Worm (Caenorhabditis elegans) whole organism, mixed stage, embryonic: ENCODE measurements around the gene clec-198.
"Not testable (repeated sequence)": the region's sequence is repeated elsewhere in the genome, so short reads cannot be mapped to it uniquely, and the experiment has no call there.

Source experiments
- M03D4.4 ChIP-seq: sonication (generic microtip); optimal IDR thresholded peaks from 2 replicates; lab custom pipeline; 2017; ENCODE audit warnings: mild to moderate bottlenecking, missing genetic modification characterization, missing compliant biosample characterization
- bed-3 ChIP-seq: fragments of 200-800 bp; sonication (Bioruptor generic); optimal IDR thresholded peaks from 3 replicates; lab custom pipeline; 2018; ENCODE audit warnings: mild to moderate bottlenecking, missing genetic modification characterization, moderate library complexity, missing compliant biosample characterization
- blmp-1 ChIP-seq: fragments of 150-350 bp; optimal IDR thresholded peaks from 2 replicates; lab custom pipeline; 2014; ENCODE audit warnings: missing biosample characterization, missing genetic modification characterization
- ceh-39 ChIP-seq: fragments of 150-350 bp; optimal IDR thresholded peaks from 2 replicates; lab custom pipeline; 2014; ENCODE audit warnings: missing biosample characterization, missing genetic modification characterization
- ceh-43 ChIP-seq: fragments of 200-800 bp; sonication (Bioruptor generic); optimal IDR thresholded peaks from 2 replicates; lab custom pipeline; 2018; ENCODE audit warnings: mild to moderate bottlenecking, missing genetic modification characterization, moderate library complexity, missing compliant biosample characterization
- ceh-83 ChIP-seq: fragments of 200-800 bp; sonication (Bioruptor generic); optimal IDR thresholded peaks from 2 replicates; lab custom pipeline; 2018; ENCODE audit warnings: mild to moderate bottlenecking, missing genetic modification characterization, missing compliant biosample characterization
- ces-1 ChIP-seq: fragments of 150-350 bp; optimal IDR thresholded peaks from 2 replicates; lab custom pipeline; 2014; ENCODE audit warnings: missing biosample characterization, missing genetic modification reagents, missing genetic modification characterization
- cnd-1 ChIP-seq: fragments of 200-800 bp; sonication (Bioruptor generic); optimal IDR thresholded peaks from 2 replicates; lab custom pipeline; 2018; ENCODE audit warnings: mild to moderate bottlenecking, missing genetic modification characterization, missing compliant biosample characterization
- drap-1 ChIP-seq: fragments of 200-800 bp; sonication (Bioruptor generic); optimal IDR thresholded peaks from 3 replicates; lab custom pipeline; 2018; ENCODE audit warnings: mild to moderate bottlenecking, missing genetic modification characterization, missing compliant biosample characterization
- elt-1 ChIP-seq: sonication (generic microtip); optimal IDR thresholded peaks from 2 replicates; lab custom pipeline; 2017; ENCODE audit warnings: missing genetic modification characterization, mild to moderate bottlenecking, missing compliant biosample characterization, antibody characterized with exemption, moderate library complexity, borderline replicate concordance; ENCODE audit not compliant: insufficient read depth
- elt-3 ChIP-seq: fragments of 150-350 bp; optimal IDR thresholded peaks from 2 replicates; lab custom pipeline; 2014; ENCODE audit warnings: missing biosample characterization, missing genetic modification characterization
- flh-1 ChIP-seq: fragments of 200-800 bp; sonication (Bioruptor generic); optimal IDR thresholded peaks from 2 replicates; lab custom pipeline; 2018; ENCODE audit warnings: mild to moderate bottlenecking, missing genetic modification characterization, moderate library complexity, missing compliant biosample characterization
- hlh-1 ChIP-seq: fragments of 150-350 bp; optimal IDR thresholded peaks from 2 replicates; lab custom pipeline; 2014; ENCODE audit warnings: missing biosample characterization, missing genetic modification reagents, missing genetic modification characterization
- lin-13 ChIP-seq: fragments of 150-350 bp; optimal IDR thresholded peaks from 2 replicates; lab custom pipeline; 2014; ENCODE audit warnings: missing biosample characterization, missing genetic modification characterization
- lin-32 ChIP-seq: fragments of 200-800 bp; sonication (Bioruptor generic); optimal IDR thresholded peaks from 2 replicates; lab custom pipeline; 2018; ENCODE audit warnings: mild to moderate bottlenecking, missing genetic modification characterization, missing compliant biosample characterization
- mls-2 ChIP-seq: sonication (generic microtip); optimal IDR thresholded peaks from 2 replicates; lab custom pipeline; 2016; ENCODE audit warnings: mild to moderate bottlenecking, missing genetic modification characterization, moderate library complexity, missing compliant biosample characterization
- nhr-12 ChIP-seq: fragments of 150-350 bp; optimal IDR thresholded peaks from 2 replicates; lab custom pipeline; 2014; ENCODE audit warnings: missing biosample characterization, missing genetic modification characterization
- nhr-2 ChIP-seq: fragments of 150-350 bp; optimal IDR thresholded peaks from 2 replicates; lab custom pipeline; 2014; ENCODE audit warnings: missing biosample characterization, missing genetic modification characterization
- nhr-237 ChIP-seq: fragments of 150-350 bp; optimal IDR thresholded peaks from 2 replicates; lab custom pipeline; 2014; ENCODE audit warnings: missing biosample characterization, missing genetic modification characterization
- nhr-28 ChIP-seq: fragments of 150-350 bp; optimal IDR thresholded peaks from 2 replicates; lab custom pipeline; 2014; ENCODE audit warnings: missing biosample characterization, missing genetic modification characterization
- nhr-76 ChIP-seq: sonication (generic microtip); optimal IDR thresholded peaks from 2 replicates; lab custom pipeline; 2017; ENCODE audit warnings: missing biosample characterization, missing genetic modification characterization
- pha-4 ChIP-seq: fragments of 150-350 bp; optimal IDR thresholded peaks from 2 replicates; lab custom pipeline; 2018; ENCODE audit warnings: missing biosample characterization, missing genetic modification reagents, missing genetic modification characterization
- sem-2 ChIP-seq: fragments of 200-800 bp; sonication (Bioruptor generic); optimal IDR thresholded peaks from 2 replicates; lab custom pipeline; 2018; ENCODE audit warnings: mild to moderate bottlenecking, missing genetic modification characterization, missing compliant biosample characterization
- snpc-4 ChIP-seq: fragments of 150-350 bp; optimal IDR thresholded peaks from 2 replicates; lab custom pipeline; 2014; ENCODE audit warnings: missing biosample characterization, missing genetic modification characterization
- sptf-1 ChIP-seq: sonication (generic microtip); optimal IDR thresholded peaks from 2 replicates; lab custom pipeline; 2017; ENCODE audit warnings: mild to moderate bottlenecking, missing genetic modification characterization, moderate library complexity, missing compliant biosample characterization
- unc-39 ChIP-seq: fragments of 150-350 bp; optimal IDR thresholded peaks from 2 replicates; lab custom pipeline; 2014; ENCODE audit warnings: missing biosample characterization, missing genetic modification characterization
- unc-62 ChIP-seq: fragments of 150-350 bp; optimal IDR thresholded peaks from 2 replicates; lab custom pipeline; 2014; ENCODE audit warnings: missing biosample characterization, missing genetic modification reagents, missing genetic modification characterization
- zip-8 ChIP-seq: fragments of 150-350 bp; optimal IDR thresholded peaks from 2 replicates; lab custom pipeline; 2014; ENCODE audit warnings: missing biosample characterization, missing genetic modification characterization
- ztf-11 ChIP-seq: fragments of 150-350 bp; optimal IDR thresholded peaks from 2 replicates; lab custom pipeline; 2014; ENCODE audit warnings: missing biosample characterization, missing genetic modification characterization

The clec-198 gene

ce11 chrIV:17346599-17347218, at the start of gene clec-198, which contains the start of gene clec-197:
TSS of gene clec-198 (plus strand) at chrIV:17347168.
TSS of gene clec-197 (minus strand) at chrIV:17346699.
- TF ChIP-seq ceh-43 (GFP tag; lab: Kevin White, UChicago), result no peak
- no peak for TF ChIP-seq flh-1 (GFP tag; lab: Kevin White, UChicago)
- no peak for TF ChIP-seq nhr-237 (tag; lab: Kevin White, UChicago)
- TF ChIP-seq ztf-11 (tag; lab: Kevin White, UChicago), result no peak
- TF ChIP-seq ces-1 (GFP tag; lab: Kevin White, UChicago), result no peak

- TF ChIP-seq bed-3 (no peak), ceh-39 (tag; lab: Kevin White, UChicago) (no peak)
Measured at ce11 chrIV:17301933-17302332, 45.0 kb upstream of the clec-198 start, which contains the start of gene ifta-2. TSS of gene ifta-2 (minus strand) at chrIV:17302033.

- not testable (repeated sequence) for TF ChIP-seq zip-8 (tag; lab: Kevin White, UChicago); unc-62 (GFP tag; lab: Kevin White, UChicago); snpc-4 (tag; lab: Kevin White, UChicago)
Measured at ce11 chrIV:17307223-17307622, 39.7 kb upstream of the clec-198 start, which contains the start of gene T28F3.8. TSS of gene T28F3.8 (minus strand) at chrIV:17307323.

- TF ChIP-seq nhr-28 (tag; lab: Kevin White, UChicago) (no peak), drap-1 (GFP tag; lab: Kevin White, UChicago) (no peak), ces-1 (GFP tag; lab: Kevin White, UChicago) (no peak), ceh-83 (GFP tag; lab: Kevin White, UChicago) (no peak), nhr-76 (tag; lab: Kevin White, UChicago) (no peak), nhr-2 (tag; lab: Kevin White, UChicago) (no peak), M03D4.4 (tag; lab: Kevin White, UChicago) (no peak), nhr-237 (tag; lab: Kevin White, UChicago) (no peak), bed-3 (no peak), ztf-11 (tag; lab: Kevin White, UChicago) (no peak), hlh-1 (tag; lab: Kevin White, UChicago) (no peak), sem-2 (GFP tag; lab: Kevin White, UChicago) (no peak)
Measured at ce11 chrIV:17308211-17308610, 38.8 kb upstream of the clec-198 start, which contains the start of gene T28F3.9. TSS of gene T28F3.9 (plus strand) at chrIV:17308511.

- TF ChIP-seq mls-2 (tag; lab: Kevin White, UChicago) (no peak), unc-62 (GFP tag; lab: Kevin White, UChicago) (no peak), ces-1 (GFP tag; lab: Kevin White, UChicago) (no peak), sptf-1 (tag; lab: Kevin White, UChicago) (no peak), unc-39 (tag; lab: Kevin White, UChicago) (no peak), ztf-11 (tag; lab: Kevin White, UChicago) (no peak), ceh-83 (GFP tag; lab: Kevin White, UChicago) (no peak), bed-3 (no peak), drap-1 (GFP tag; lab: Kevin White, UChicago) (no peak), cnd-1 (no peak), lin-13 (tag; lab: Kevin White, UChicago) (no peak), pha-4 (tag; lab: Kevin White, UChicago) (no peak), zip-8 (tag; lab: Kevin White, UChicago) (no peak), lin-32 (GFP tag; lab: Kevin White, UChicago) (no peak), elt-3 (tag; lab: Kevin White, UChicago) (no peak), blmp-1 (no peak)
Measured at ce11 chrIV:17311842-17312241, 35.1 kb upstream of the clec-198 start, which contains the start of gene snf-9. TSS of gene snf-9 (plus strand) at chrIV:17312142.

- TF ChIP-seq nhr-2 (tag; lab: Kevin White, UChicago) (no peak), nhr-12 (tag; lab: Kevin White, UChicago) (no peak), elt-1 (no peak), mls-2 (tag; lab: Kevin White, UChicago) (no peak), M03D4.4 (tag; lab: Kevin White, UChicago) (no peak), zip-8 (tag; lab: Kevin White, UChicago) (no peak)
- TF ChIP-seq, all 35 proteins: peak for 0
Measured at ce11 chrIV:17316398-17316797, 30.6 kb upstream of the clec-198 start, which contains the start of gene C49C3.20. TSS of gene C49C3.20 (minus strand) at chrIV:17316498.
